Fruit fly (Drosophila melanogaster) whole organism, adult: ENCODE data around the gene Poxm.
A peak's percentile ranks its signal among the peaks of the same experiment; 100 is the strongest.

Experiments used
- CG11617 ChIP-seq: fragments of 200-800 bp; sonication (Bioruptor generic); optimal IDR thresholded peaks from 2 replicates; lab custom pipeline; 2017; ENCODE audit warnings: mild to moderate bottlenecking, missing biosample characterization, missing genetic modification reagents, missing genetic modification characterization
- CG12768 ChIP-seq: fragments of 200-800 bp; sonication (Bioruptor generic); optimal IDR thresholded peaks from 2 replicates; lab custom pipeline; 2017; ENCODE audit warnings: missing biosample characterization, missing genetic modification characterization, mild to moderate bottlenecking, moderate library complexity, missing genetic modification reagents
- CG14711 ChIP-seq: fragments of 200-800 bp; sonication (Bioruptor generic); optimal IDR thresholded peaks from 2 replicates; lab custom pipeline; 2018; ENCODE audit warnings: missing biosample characterization, mild to moderate bottlenecking, missing genetic modification characterization, moderate library complexity
- CG1620 ChIP-seq: fragments of 200-800 bp; sonication (Bioruptor generic); optimal IDR thresholded peaks from 2 replicates; lab custom pipeline; 2016; ENCODE audit warnings: missing biosample characterization, missing genetic modification characterization
- CG5204 ChIP-seq: fragments of 200-800 bp; sonication (Bioruptor generic); optimal IDR thresholded peaks from 2 replicates; lab custom pipeline; 2016; ENCODE audit warnings: missing biosample characterization, missing genetic modification characterization
- CG7101 ChIP-seq: fragments of 200-800 bp; sonication (Bioruptor generic); optimal IDR thresholded peaks from 2 replicates; lab custom pipeline; 2018; ENCODE audit warnings: missing biosample characterization, mild to moderate bottlenecking, missing genetic modification characterization, moderate library complexity
- Crg-1 ChIP-seq: fragments of 200-800 bp; sonication (Bioruptor generic); optimal IDR thresholded peaks from 2 replicates; lab custom pipeline; 2016; ENCODE audit warnings: missing biosample characterization, missing genetic modification characterization
- Hr96 ChIP-seq: fragments of 200-800 bp; sonication (Bioruptor generic); optimal IDR thresholded peaks from 2 replicates; lab custom pipeline; 2016; ENCODE audit warnings: missing biosample characterization, missing genetic modification characterization
- Mnt ChIP-seq: fragments of 200-800 bp; sonication (Bioruptor generic); optimal IDR thresholded peaks from 2 replicates; lab custom pipeline; 2016; ENCODE audit warnings: missing biosample characterization, mild to moderate bottlenecking, missing genetic modification characterization
- bab1 ChIP-seq: fragments of 200-800 bp; sonication (Bioruptor generic); optimal IDR thresholded peaks from 3 replicates; lab custom pipeline; 2019; ENCODE audit warnings: missing biosample characterization, mild to moderate bottlenecking, missing genetic modification characterization, moderate library complexity
- cic ChIP-seq: fragments of 200-800 bp; sonication (Bioruptor generic); optimal IDR thresholded peaks from 2 replicates; lab custom pipeline; 2017; ENCODE audit warnings: missing biosample characterization, mild to moderate bottlenecking, missing genetic modification characterization, moderate library complexity
- kay ChIP-seq: fragments of 200-800 bp; sonication (Bioruptor generic); peaks from one replicate; lab custom pipeline; 2016; ENCODE audit warnings: missing biosample characterization, missing genetic modification characterization, borderline replicate concordance
- ovo ChIP-seq: fragments of 200-800 bp; sonication (Bioruptor generic); optimal IDR thresholded peaks from 2 replicates; lab custom pipeline; 2016; ENCODE audit warnings: missing biosample characterization, missing genetic modification characterization
- tj ChIP-seq: fragments of 200-800 bp; sonication (Bioruptor generic); optimal IDR thresholded peaks from 3 replicates; lab custom pipeline; 2017; ENCODE audit warnings: missing biosample characterization, mild to moderate bottlenecking, missing genetic modification characterization, moderate library complexity

dm6 chr3R:8333768-8334470, at the start of gene Poxm:
- TF ChIP-seq CG5204 (GFP tag; lab: Kevin White, UChicago) = no peak
- TF ChIP-seq CG7101 (tag; lab: Kevin White, UChicago) = no peak
- no peak for TF ChIP-seq CG14711 (tag; lab: Kevin White, UChicago)
- TF ChIP-seq kay (GFP tag; lab: Kevin White, UChicago) = peak; percentile 67
- TF ChIP-seq Mnt = no peak
- no peak for TF ChIP-seq Crg-1
- no peak for TF ChIP-seq CG12768
- TF ChIP-seq CG1620 (GFP tag; lab: Kevin White, UChicago) = no peak
- TF ChIP-seq tj (GFP tag; lab: Kevin White, UChicago) = no peak
- TF ChIP-seq bab1 (GFP tag; lab: Kevin White, UChicago) = no peak
- TF ChIP-seq Hr96 (GFP tag; lab: Kevin White, UChicago) = no peak
- no peak for TF ChIP-seq CG11617 (GFP tag; lab: Kevin White, UChicago)
- TF ChIP-seq ovo = no peak
- TF ChIP-seq cic = no peak
